Comparison of ENCODE assay signal across 4 worm cellular contexts in the genomic region with DNA sequence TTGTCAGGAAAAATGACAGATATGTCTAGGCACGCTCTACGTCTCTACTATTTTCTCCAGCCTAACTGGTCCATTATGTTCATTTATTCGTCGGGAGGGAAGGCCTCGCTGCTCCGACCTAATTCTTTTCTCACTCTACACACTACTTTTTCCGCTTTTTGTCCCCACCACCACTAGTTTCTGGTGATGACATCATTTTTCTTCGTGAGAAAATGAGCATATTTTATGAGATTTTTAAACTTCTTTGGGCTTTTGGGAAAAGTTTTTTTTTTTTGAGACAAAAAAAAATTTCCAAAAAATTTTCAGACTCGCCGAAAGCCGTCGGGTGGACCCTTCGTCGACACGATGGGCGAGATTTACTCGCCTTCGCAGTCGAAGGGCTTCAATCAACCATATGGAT.
TF ChIP-seq lines count a peak whose summit lies in the region.

TSS of gene slo-1 (plus strand) at position 301 of the 400 bp plus-strand sequence.

TF ChIP-seq in whole organism, L1 larva, 84 proteins besides CTCF, POLR2A, EP300 and RAD21:
- TF ChIP-seq vab-15 (tag; optimal IDR thresholded peaks at IDR 0.05; lab: Kevin White, UChicago): no peak
- peak; percentile 48 for TF ChIP-seq lin-14 (GFP tag; optimal IDR thresholded peaks at IDR 0.05; lab: Kevin White, UChicago)
TF ChIP-seq in whole organism, L1 larva: peak in this region for 1.

TF ChIP-seq in whole organism, L4 larva, 104 proteins besides CTCF, POLR2A, EP300 and RAD21:
- TF ChIP-seq aha-1 (tag; lab: Kevin White, UChicago) (peak; percentile 37), cey-2 (tag; optimal IDR thresholded peaks at IDR 0.05; lab: Kevin White, UChicago; ENCODE audit: borderline replicate concordance, insufficient read depth) (no peak)
TF ChIP-seq in whole organism, L4 larva: peak in this region for 1.

TF ChIP-seq in whole organism, late embryonic, 69 proteins besides CTCF, POLR2A, EP300 and RAD21:
- TF ChIP-seq tbx-7 (tag; optimal IDR thresholded peaks at IDR 0.05; lab: Kevin White, UChicago): no peak
- TF ChIP-seq unc-42 (tag; optimal IDR thresholded peaks at IDR 0.05; lab: Kevin White, UChicago): peak; percentile 6

TF ChIP-seq in whole organism, mixed stage, embryonic, 35 proteins besides CTCF, POLR2A, EP300 and RAD21:
- peak; percentile 42 for TF ChIP-seq ces-1 (GFP tag; optimal IDR thresholded peaks at IDR 0.05; lab: Kevin White, UChicago)
- TF ChIP-seq lsy-2 (tag; optimal IDR thresholded peaks at IDR 0.05; lab: Kevin White, UChicago): no peak

Comparison
In these comparisons a context has a peak if more than half of its experiments do, and no peak if none do; other contexts are left out.
1. Of the 29 proteins assayed by ChIP-seq in both whole organism, L4 larva and whole organism, L1 larva: peak only in whole organism, L4 larva: aha-1; only in whole organism, L1 larva: none; in both: none; in neither: 28.